ENCODE assay signal across 1 fruit fly cellular context in the genomic region with DNA sequence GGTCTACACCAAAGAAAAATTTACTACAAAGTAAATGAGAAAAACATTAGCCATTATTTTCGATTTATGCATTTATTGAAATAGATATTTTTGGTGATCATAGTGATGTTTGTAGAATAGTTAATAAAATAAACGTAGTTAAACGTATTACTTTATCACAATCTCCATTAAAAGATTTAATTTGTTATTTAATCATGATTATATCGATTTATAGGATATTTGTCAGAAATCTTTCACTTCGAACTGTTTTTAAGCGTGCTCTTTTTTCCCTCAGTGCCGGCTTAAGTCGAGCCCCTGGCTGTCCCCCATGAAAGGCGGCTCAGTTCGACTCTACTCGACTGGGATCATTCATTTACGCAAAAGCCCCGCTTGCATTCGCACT.
TF ChIP-seq lines count a peak whose summit lies in the region.

No protein-coding gene starts in this region.

TF ChIP-seq in whole organism, embryonic, 481 proteins besides CTCF, POLR2A, EP300 and RAD21 (continued from another document):
- no peak for TF ChIP-seq CG17385 (GFP tag; optimal IDR thresholded peaks at IDR 0.05; lab: Kevin White, UChicago)
- TF ChIP-seq Meics (GFP tag; optimal IDR thresholded peaks at IDR 0.05; lab: Kevin White, UChicago): peak; percentile 38
- TF ChIP-seq row (GFP tag; IDR thresholded peaks at IDR 0.05; lab: Robert Waterston, UW): peak; percentile 27; the same call in 1 of the 3 replicates
- TF ChIP-seq mld (GFP tag; IDR thresholded peaks at IDR 0.05; lab: Robert Waterston, UW; ENCODE audit: partially characterized antibody): no peak
- no peak for TF ChIP-seq CG15696 (tag; optimal IDR thresholded peaks at IDR 0.05; lab: Kevin White, UChicago)
- TF ChIP-seq CG18599 (GFP tag; optimal IDR thresholded peaks at IDR 0.05; lab: Kevin White, UChicago): peak; percentile 43
- TF ChIP-seq bowl (GFP tag; IDR thresholded peaks at IDR 0.05; lab: Robert Waterston, UW): no peak
- no peak for TF ChIP-seq CG14710 (tag; optimal IDR thresholded peaks at IDR 0.05; lab: Kevin White, UChicago)
- no peak for TF ChIP-seq nerfin-1 (tag; optimal IDR thresholded peaks at IDR 0.05; lab: Kevin White, UChicago)
- no peak for TF ChIP-seq so (GFP tag; IDR thresholded peaks at IDR 0.05; lab: Robert Waterston, UW)
- no peak for TF ChIP-seq CG34422 (GFP tag; IDR thresholded peaks at IDR 0.05; lab: Robert Waterston, UW)
- peak; percentile 24 for TF ChIP-seq CG30403 (GFP tag; optimal IDR thresholded peaks at IDR 0.05; lab: Kevin White, UChicago)
- no peak for TF ChIP-seq slou (GFP tag; optimal IDR thresholded peaks at IDR 0.05; lab: Kevin White, UChicago)
- no peak for TF ChIP-seq CG10959 (GFP tag; IDR thresholded peaks at IDR 0.05; lab: Robert Waterston, UW)
- TF ChIP-seq CG31365 (tag; optimal IDR thresholded peaks at IDR 0.05; lab: Kevin White, UChicago): no peak
- peak; percentile 7 for TF ChIP-seq phol (tag; optimal IDR thresholded peaks at IDR 0.05; lab: Kevin White, UChicago)
- TF ChIP-seq Dad (GFP tag; optimal IDR thresholded peaks at IDR 0.05; lab: Kevin White, UChicago): no peak
- TF ChIP-seq Scr (GFP tag; IDR thresholded peaks at IDR 0.05; lab: Robert Waterston, UW; ENCODE audit: partially characterized antibody): no peak
- no peak for TF ChIP-seq jing (GFP tag; optimal IDR thresholded peaks at IDR 0.05; lab: Kevin White, UChicago)
- peak; percentile 28 for TF ChIP-seq Sox100B (GFP tag; optimal IDR thresholded peaks at IDR 0.05; lab: Kevin White, UChicago)
- TF ChIP-seq Side (GFP tag; optimal IDR thresholded peaks at IDR 0.05; lab: Kevin White, UChicago): no peak
- TF ChIP-seq CG9215 (GFP tag; IDR thresholded peaks at IDR 0.05; lab: Robert Waterston, UW): no peak
- TF ChIP-seq lilli (GFP tag; optimal IDR thresholded peaks at IDR 0.05; lab: Kevin White, UChicago): no peak
- no peak for TF ChIP-seq gce (GFP tag; IDR thresholded peaks at IDR 0.05; lab: Robert Waterston, UW)
- TF ChIP-seq Nf-YA (GFP tag; IDR thresholded peaks at IDR 0.05; lab: Robert Waterston, UW): no peak
- no peak for TF ChIP-seq Awh (GFP tag; IDR thresholded peaks at IDR 0.05; lab: Robert Waterston, UW)
- TF ChIP-seq CG4617 (GFP tag; optimal IDR thresholded peaks at IDR 0.05; lab: Kevin White, UChicago; ENCODE audit: borderline replicate concordance): no peak
- TF ChIP-seq CG31224 (GFP tag; IDR thresholded peaks at IDR 0.05; lab: Robert Waterston, UW): no peak
- no peak for TF ChIP-seq Rx (GFP tag; IDR thresholded peaks at IDR 0.05; lab: Robert Waterston, UW)
- no peak for TF ChIP-seq dati (GFP tag; IDR thresholded peaks at IDR 0.05; lab: Robert Waterston, UW)
- TF ChIP-seq Poxn (GFP tag; IDR thresholded peaks at IDR 0.05; lab: Robert Waterston, UW): no peak
- TF ChIP-seq gcm2 (GFP tag; optimal IDR thresholded peaks at IDR 0.05; lab: Kevin White, UChicago): no peak
- no peak for TF ChIP-seq nerfin-2 (GFP tag; IDR thresholded peaks at IDR 0.05; lab: Robert Waterston, UW; ENCODE audit: partially characterized antibody)
- TF ChIP-seq CG13424 (tag; optimal IDR thresholded peaks at IDR 0.05; lab: Kevin White, UChicago): no peak
- no peak for TF ChIP-seq CG4854 (GFP tag; optimal IDR thresholded peaks at IDR 0.05; lab: Kevin White, UChicago)
- TF ChIP-seq Atf6 (GFP tag; IDR thresholded peaks at IDR 0.05; lab: Robert Waterston, UW): no peak
- peak; percentile 38 for TF ChIP-seq gem (tag; optimal IDR thresholded peaks at IDR 0.05; lab: Kevin White, UChicago)
- TF ChIP-seq pho (GFP tag; optimal IDR thresholded peaks at IDR 0.05; lab: Kevin White, UChicago): no peak
- TF ChIP-seq prd (optimal IDR thresholded peaks at IDR 0.05; lab: Kevin White, UChicago): no peak
- peak; percentile 45; the same call in 1 of the 3 replicates for TF ChIP-seq prd (GFP tag; IDR thresholded peaks at IDR 0.05; lab: Robert Waterston, UW)
- TF ChIP-seq Aef1 (GFP tag; IDR thresholded peaks at IDR 0.05; lab: Robert Waterston, UW): no peak
- TF ChIP-seq Lim3 (GFP tag; IDR thresholded peaks at IDR 0.05; lab: Robert Waterston, UW): no peak
- TF ChIP-seq CG17361 (GFP tag; IDR thresholded peaks at IDR 0.05; lab: Robert Waterston, UW): no peak
- TF ChIP-seq E2f2 (GFP tag; IDR thresholded peaks at IDR 0.05; lab: Robert Waterston, UW): no peak
- no peak for TF ChIP-seq BtbVII (GFP tag; optimal IDR thresholded peaks at IDR 0.05; lab: Kevin White, UChicago)
- TF ChIP-seq dmrt99B (tag; optimal IDR thresholded peaks at IDR 0.05; lab: Kevin White, UChicago): peak; percentile 23
- TF ChIP-seq tap (tag; optimal IDR thresholded peaks at IDR 0.05; lab: Kevin White, UChicago): peak; percentile 9
- no peak for TF ChIP-seq sim (GFP tag; IDR thresholded peaks at IDR 0.05; lab: Robert Waterston, UW)
- no peak for TF ChIP-seq CG7556 (GFP tag; optimal IDR thresholded peaks at IDR 0.05; lab: Kevin White, UChicago)
- TF ChIP-seq CG7839 (tag; optimal IDR thresholded peaks at IDR 0.05; lab: Kevin White, UChicago): peak; percentile 8
- no peak for TF ChIP-seq Sin3A (optimal IDR thresholded peaks at IDR 0.05; lab: Kevin White, UChicago)
- TF ChIP-seq CG31388 (GFP tag; optimal IDR thresholded peaks at IDR 0.05; lab: Kevin White, UChicago): no peak
- TF ChIP-seq Dp (GFP tag; optimal IDR thresholded peaks at IDR 0.05; lab: Kevin White, UChicago): no peak
- no peak for TF ChIP-seq repo (GFP tag; optimal IDR thresholded peaks at IDR 0.05; lab: Kevin White, UChicago)
- no peak for TF ChIP-seq vfl (GFP tag; optimal IDR thresholded peaks at IDR 0.05; lab: Kevin White, UChicago)
- TF ChIP-seq Blimp-1 (GFP tag; optimal IDR thresholded peaks at IDR 0.05; lab: Kevin White, UChicago): no peak
- no peak for TF ChIP-seq CG2889 (GFP tag; IDR thresholded peaks at IDR 0.05; lab: Robert Waterston, UW)
- TF ChIP-seq CG2678 (tag; optimal IDR thresholded peaks at IDR 0.05; lab: Kevin White, UChicago): peak; percentile 11
- TF ChIP-seq seq (GFP tag; IDR thresholded peaks at IDR 0.05; lab: Robert Waterston, UW): no peak
- no peak for TF ChIP-seq CHES-1-like (GFP tag; optimal IDR thresholded peaks at IDR 0.05; lab: Kevin White, UChicago)
- no peak for TF ChIP-seq cad (GFP tag; optimal IDR thresholded peaks at IDR 0.05; lab: Kevin White, UChicago)
- TF ChIP-seq CG12236 (GFP tag; optimal IDR thresholded peaks at IDR 0.05; lab: Kevin White, UChicago): no peak
- TF ChIP-seq sens (GFP tag; lab: Kevin White, UChicago): peak; percentile 83
- TF ChIP-seq CG13123 (GFP tag; optimal IDR thresholded peaks at IDR 0.05; lab: Kevin White, UChicago): no peak
- no peak for TF ChIP-seq tin (GFP tag; optimal IDR thresholded peaks at IDR 0.05; lab: Kevin White, UChicago)
- TF ChIP-seq CG1647 (GFP tag; optimal IDR thresholded peaks at IDR 0.05; lab: Kevin White, UChicago): no peak
- TF ChIP-seq CG14965 (GFP tag; optimal IDR thresholded peaks at IDR 0.05; lab: Kevin White, UChicago; ENCODE audit: borderline replicate concordance): no peak
- TF ChIP-seq CG12299 (tag; optimal IDR thresholded peaks at IDR 0.05; lab: Kevin White, UChicago): no peak
- peak; percentile 9 for TF ChIP-seq CG15269 (tag; optimal IDR thresholded peaks at IDR 0.05; lab: Kevin White, UChicago)
- no peak for TF ChIP-seq Bgb (GFP tag; IDR thresholded peaks at IDR 0.05; lab: Robert Waterston, UW; ENCODE audit: partially characterized antibody)
- TF ChIP-seq ase (GFP tag; IDR thresholded peaks at IDR 0.05; lab: Robert Waterston, UW): 0 out of 3 replicates have a peak, but pooled peaks have one; percentile 4
- TF ChIP-seq NC2α (GFP tag; optimal IDR thresholded peaks at IDR 0.05; lab: Kevin White, UChicago): no peak
- no peak for TF ChIP-seq sna (GFP tag; IDR thresholded peaks at IDR 0.05; lab: Robert Waterston, UW; ENCODE audit: partially characterized antibody)
- no peak for TF ChIP-seq CG6765 (GFP tag; optimal IDR thresholded peaks at IDR 0.05; lab: Kevin White, UChicago)
- peak; percentile 7 for TF ChIP-seq CoRest (tag; optimal IDR thresholded peaks at IDR 0.05; lab: Kevin White, UChicago)
- TF ChIP-seq Mad (GFP tag; optimal IDR thresholded peaks at IDR 0.05; lab: Kevin White, UChicago): no peak
- TF ChIP-seq rib (GFP tag; IDR thresholded peaks at IDR 0.05; lab: Robert Waterston, UW): no peak
- no peak for TF ChIP-seq CG6689 (GFP tag; IDR thresholded peaks at IDR 0.05; lab: Robert Waterston, UW)
- TF ChIP-seq CG6854 (GFP tag; optimal IDR thresholded peaks at IDR 0.05; lab: Kevin White, UChicago): no peak
- TF ChIP-seq CG17186 (GFP tag; optimal IDR thresholded peaks at IDR 0.05; lab: Kevin White, UChicago): no peak
- TF ChIP-seq CG12155 (GFP tag; optimal IDR thresholded peaks at IDR 0.05; lab: Kevin White, UChicago): no peak
- TF ChIP-seq CG11695 (GFP tag; IDR thresholded peaks at IDR 0.05; lab: Robert Waterston, UW): peak; percentile 36; the same call in 1 of the 3 replicates
- no peak for TF ChIP-seq CG33213 (GFP tag; optimal IDR thresholded peaks at IDR 0.05; lab: Kevin White, UChicago)
- no peak for TF ChIP-seq dpn (GFP tag; optimal IDR thresholded peaks at IDR 0.05; lab: Kevin White, UChicago)
- no peak for TF ChIP-seq cg (GFP tag; optimal IDR thresholded peaks at IDR 0.05; lab: Kevin White, UChicago)
- TF ChIP-seq NFAT (GFP tag; IDR thresholded peaks at IDR 0.05; lab: Robert Waterston, UW): no peak
- TF ChIP-seq br (optimal IDR thresholded peaks at IDR 0.05; lab: Kevin White, UChicago): no peak
- TF ChIP-seq Oli (tag; optimal IDR thresholded peaks at IDR 0.05; lab: Kevin White, UChicago): peak; percentile 15
- TF ChIP-seq CkIIα-i1 (GFP tag; IDR thresholded peaks at IDR 0.05; lab: Robert Waterston, UW): no peak
- TF ChIP-seq corto (GFP tag; optimal IDR thresholded peaks at IDR 0.05; lab: Kevin White, UChicago): no peak
- no peak for TF ChIP-seq CG3847 (GFP tag; IDR thresholded peaks at IDR 0.05; lab: Robert Waterston, UW)
- no peak for TF ChIP-seq ato (GFP tag; IDR thresholded peaks at IDR 0.05; lab: Robert Waterston, UW; ENCODE audit: partially characterized antibody)
- no peak for TF ChIP-seq z (GFP tag; IDR thresholded peaks at IDR 0.05; lab: Robert Waterston, UW)
- TF ChIP-seq lmd (GFP tag; IDR thresholded peaks at IDR 0.05; lab: Robert Waterston, UW): peak; percentile 42
